Worm (Caenorhabditis elegans): ENCODE measurements around the gene ceh-99.

DNA sequence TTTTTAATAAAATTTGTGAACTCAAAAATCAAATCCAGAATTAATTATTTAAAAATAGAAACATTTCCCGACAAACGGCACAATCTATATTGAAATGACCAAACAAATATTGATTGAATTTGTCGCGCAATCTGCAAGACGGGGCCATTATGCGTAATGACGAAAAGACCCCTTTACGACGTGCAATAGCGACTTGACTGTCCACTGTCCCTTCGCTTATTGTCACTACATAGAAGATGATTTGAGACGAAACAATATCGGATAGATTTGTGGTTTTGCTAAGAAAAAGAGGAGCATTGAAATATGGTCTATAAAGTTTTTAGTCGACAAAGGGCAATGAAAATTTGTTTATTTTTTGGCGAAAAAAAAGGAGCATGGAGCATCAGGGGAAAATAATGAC is 31.2 kb downstream of the ceh-99 start:
- TF ChIP-seq B0261.1 (tag; optimal IDR thresholded peaks at IDR 0.05) = no peak
- no peak for TF ChIP-seq F52B5.7 (tag; optimal IDR thresholded peaks at IDR 0.05)
- TF ChIP-seq gei-17 (GFP tag; optimal IDR thresholded peaks at IDR 0.05) = no peak
- no peak for TF ChIP-seq unc-62 (GFP tag; optimal IDR thresholded peaks at IDR 0.05)
- no peak for TF ChIP-seq hlh-12 (tag; optimal IDR thresholded peaks at IDR 0.05)
- no peak for TF ChIP-seq nfya-1 (tag; optimal IDR thresholded peaks at IDR 0.05; ENCODE audit: borderline replicate concordance, insufficient read depth)
- TF ChIP-seq attf-3 (GFP tag; conservative IDR thresholded peaks at IDR 0.05) = no peak
- TF ChIP-seq rpc-1 (optimal IDR thresholded peaks at IDR 0.05) = no peak
- TF ChIP-seq rpc-1 (tag; optimal IDR thresholded peaks at IDR 0.05) = no peak
- TF ChIP-seq zfh-2 (GFP tag; conservative IDR thresholded peaks at IDR 0.05) = no peak
- no peak for TF ChIP-seq tbx-9 (tag; optimal IDR thresholded peaks at IDR 0.05; ENCODE audit: borderline replicate concordance)
- no peak for TF ChIP-seq hmg-1.2 (GFP tag; IDR thresholded peaks at IDR 0.05)
- TF ChIP-seq ceh-58 (GFP tag; IDR thresholded peaks at IDR 0.05) = no peak
